Worm (Caenorhabditis elegans): Measurements from ENCODE around the gene sul-2.

- TF ChIP-seq eyg-1 (tag; optimal IDR thresholded peaks at IDR 0.05) (no peak), ceh-9 (tag; optimal IDR thresholded peaks at IDR 0.05) (no peak), elt-4 (tag; optimal IDR thresholded peaks at IDR 0.05) (no peak), npax-4 (tag; optimal IDR thresholded peaks at IDR 0.05) (no peak), mec-3 (tag; optimal IDR thresholded peaks at IDR 0.05; ENCODE audit: borderline replicate concordance) (no peak), ceh-18 (tag; optimal IDR thresholded peaks at IDR 0.05) (no peak), pqm-1 (tag; optimal IDR thresholded peaks at IDR 0.05) (no peak), pag-3 (tag; optimal IDR thresholded peaks at IDR 0.05; ENCODE audit: borderline replicate concordance) (no peak), K09A11.1 (tag; optimal IDR thresholded peaks at IDR 0.05; ENCODE audit: insufficient read depth) (no peak), ztf-16 (tag; optimal IDR thresholded peaks at IDR 0.05) (no peak), sdc-2 (tag; optimal IDR thresholded peaks at IDR 0.05) (no peak), pha-4 (tag; optimal IDR thresholded peaks at IDR 0.05) (no peak), hlh-30 (tag; optimal IDR thresholded peaks at IDR 0.05; ENCODE audit: insufficient read depth) (no peak), ama-1 (optimal IDR thresholded peaks at IDR 0.05) (no peak)
Measured at ce11 chrV:8117964-8118363, 39.6 kb upstream of the sul-2 start, which contains the start of gene D1014.7.
